Worm (Caenorhabditis elegans): ENCODE results near the gene C52E4.7.

The C52E4.7 gene

DNA sequence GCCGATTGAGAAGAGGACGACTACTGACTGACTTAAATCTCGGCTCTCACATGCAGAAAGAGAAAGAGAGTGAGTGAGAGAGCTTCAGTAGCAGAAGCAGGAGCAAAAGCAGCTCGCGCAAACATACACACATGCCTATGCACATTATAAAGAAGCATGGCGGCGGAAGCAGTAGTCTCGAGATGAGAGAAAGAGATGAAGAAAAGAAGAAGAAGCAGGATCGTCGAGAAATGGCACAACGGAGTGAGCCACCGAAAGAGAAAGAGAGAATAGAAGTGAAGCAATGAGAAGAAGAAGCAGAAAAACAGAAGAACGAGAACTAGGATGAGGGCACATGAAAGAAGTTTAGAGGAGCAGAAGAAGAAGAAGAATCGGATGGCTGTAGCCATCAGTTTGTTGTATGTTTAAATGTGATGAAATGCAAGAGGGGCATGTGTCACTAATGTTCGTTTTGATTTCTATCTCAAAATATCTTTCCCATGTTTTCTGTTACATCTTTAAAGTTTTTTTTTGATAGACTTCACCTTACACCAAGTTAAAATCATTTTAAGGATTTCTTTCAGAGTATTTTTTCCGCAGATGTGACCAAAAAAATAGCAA, 32.9 kb downstream of the C52E4.7 start (continued):
- no peak for TF ChIP-seq saeg-2 (GFP tag; IDR thresholded peaks at IDR 0.05)
- no peak for TF ChIP-seq R02D3.7 (tag; optimal IDR thresholded peaks at IDR 0.05)
- TF ChIP-seq snpc-4 (tag; optimal IDR thresholded peaks at IDR 0.05), result no peak
- peak; percentile 76 for TF ChIP-seq rbr-2 (tag; optimal IDR thresholded peaks at IDR 0.05)
- TF ChIP-seq hlh-30 (tag; optimal IDR thresholded peaks at IDR 0.05; ENCODE audit: insufficient read depth), result peak; percentile 86
- peak; percentile 3 for TF ChIP-seq dve-1 (tag; optimal IDR thresholded peaks at IDR 0.05; ENCODE audit: insufficient read depth)
- no peak for TF ChIP-seq Y5F2A.4 (GFP tag; optimal IDR thresholded peaks at IDR 0.05)

DNA sequence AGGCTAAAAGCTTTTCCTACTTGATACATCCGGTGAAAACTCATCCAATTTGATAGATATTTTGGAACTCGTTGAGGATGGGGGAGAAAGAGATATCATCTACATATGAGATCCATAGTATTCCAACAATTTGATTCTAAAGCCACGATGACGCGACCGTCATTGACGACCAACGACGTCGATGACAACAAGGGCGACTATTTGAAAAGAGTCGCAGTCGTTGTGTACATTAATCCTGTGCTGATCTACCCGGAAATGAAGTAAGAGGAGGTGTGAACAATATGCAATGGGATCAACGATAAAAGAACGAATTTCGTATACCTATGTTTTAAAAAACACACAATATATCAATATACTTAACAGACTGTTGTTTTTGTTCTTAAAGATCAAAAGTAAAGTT, 34.1 kb downstream of the C52E4.7 start:
- TF ChIP-seq lir-3 (tag; optimal IDR thresholded peaks at IDR 0.05) (no peak), spr-3 (GFP tag; optimal IDR thresholded peaks at IDR 0.05) (no peak), dmd-6 (GFP tag; IDR thresholded peaks at IDR 0.05) (no peak), nhr-76 (tag; optimal IDR thresholded peaks at IDR 0.05) (no peak), snpc-4 (tag; optimal IDR thresholded peaks at IDR 0.05) (no peak), daf-8 (GFP tag; IDR thresholded peaks at IDR 0.05) (no peak), ZK546.5 (tag; optimal IDR thresholded peaks at IDR 0.05) (no peak), T20F7.1 (GFP tag; optimal IDR thresholded peaks at IDR 0.05) (no peak), Y48G9A.11 (GFP tag; IDR thresholded peaks at IDR 0.05) (no peak), ama-1 (optimal IDR thresholded peaks at IDR 0.05) (no peak), nhr-6 (tag; optimal IDR thresholded peaks at IDR 0.05) (no peak), zfp-3 (GFP tag; conservative IDR thresholded peaks at IDR 0.05) (no peak), Y5F2A.4 (GFP tag; optimal IDR thresholded peaks at IDR 0.05) (no peak), pha-4 (GFP tag; IDR thresholded peaks at IDR 0.05) (no peak), pha-4 (tag; optimal IDR thresholded peaks at IDR 0.05) (no peak), ceh-44 (GFP tag; IDR thresholded peaks at IDR 0.05) (no peak), lin-13 (GFP tag; optimal IDR thresholded peaks at IDR 0.05) (no peak), arid-1 (GFP tag; conservative IDR thresholded peaks at IDR 0.05) (no peak), egl-43 (GFP tag; IDR thresholded peaks at IDR 0.05) (no peak), fos-1 (tag; optimal IDR thresholded peaks at IDR 0.05) (no peak), ces-1 (GFP tag; optimal IDR thresholded peaks at IDR 0.05) (no peak)

DNA sequence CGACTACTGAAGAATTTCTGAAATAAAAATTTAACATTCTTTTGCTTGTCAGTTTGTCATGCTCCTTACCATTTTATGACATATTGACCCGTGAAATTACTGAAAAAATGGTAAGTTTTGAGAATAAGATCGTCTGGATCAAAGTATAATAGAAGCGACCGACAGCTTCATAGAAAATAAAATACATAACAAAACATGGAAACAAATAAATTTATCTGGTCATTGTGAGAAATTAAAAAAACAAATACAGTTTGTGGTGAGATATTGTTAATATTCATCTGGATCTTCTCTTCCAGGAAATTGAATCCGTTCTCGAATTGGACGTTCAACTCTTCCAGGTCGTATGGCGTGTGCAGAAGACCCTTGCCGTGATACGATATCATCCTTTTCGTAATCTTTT, 38.0 kb downstream of the C52E4.7 start, which contains the start of gene pkc-1:
Gene pkc-1, minus strand, starts transcription at position 101 of the 400 bp plus-strand sequence.
- TF ChIP-seq mdt-29 (GFP tag; IDR thresholded peaks at IDR 0.05) (no peak), aha-1 (tag) (peak; percentile 52), zag-1 (tag; optimal IDR thresholded peaks at IDR 0.05) (no peak)

DNA sequence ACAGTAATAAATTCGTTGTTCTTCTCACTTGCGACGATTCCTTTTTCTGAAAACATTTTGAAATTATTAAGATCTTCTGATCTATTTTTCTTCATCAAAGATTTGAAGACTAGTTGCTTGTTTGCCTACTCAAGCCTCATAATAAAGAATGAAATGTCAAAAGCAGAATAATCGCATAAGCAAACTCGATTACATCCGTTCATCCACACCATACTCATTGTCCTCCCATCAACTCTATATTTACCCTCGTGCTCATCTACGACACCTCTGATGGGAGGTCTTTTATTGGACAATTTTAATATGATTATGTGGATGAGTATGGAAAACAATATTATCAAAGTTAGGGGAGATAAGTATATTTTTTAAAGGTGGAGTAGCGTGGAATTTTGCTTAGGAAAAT, 39.7 kb downstream of the C52E4.7 start:
- peak; percentile 13 for TF ChIP-seq aha-1 (tag)
- TF ChIP-seq lin-15B (tag; optimal IDR thresholded peaks at IDR 0.05), result no peak

DNA sequence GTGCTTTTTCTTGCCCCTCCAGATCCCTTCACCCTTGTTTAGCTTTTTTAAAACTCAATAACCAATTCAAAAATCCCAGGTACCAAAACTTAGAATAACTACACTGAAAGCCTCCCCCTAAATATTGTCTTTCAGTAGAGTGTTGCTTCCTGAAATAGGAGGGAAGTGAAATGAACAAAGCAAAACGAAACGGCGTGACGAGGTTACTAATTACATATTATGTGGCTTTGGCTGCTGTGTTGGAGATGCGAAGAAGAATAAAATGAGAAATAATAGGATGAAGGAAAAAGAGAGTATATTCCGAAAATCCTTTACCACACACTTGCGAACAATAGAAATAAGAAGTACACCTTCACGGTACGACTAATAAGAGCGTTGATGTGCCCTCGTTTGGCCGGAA, 42.0 kb downstream of the C52E4.7 start:
- TF ChIP-seq hlh-30 (tag; optimal IDR thresholded peaks at IDR 0.05; ENCODE audit: insufficient read depth) (no peak), F44E2.7 (GFP tag; IDR thresholded peaks at IDR 0.05) (no peak), snpc-1.2 (GFP tag; IDR thresholded peaks at IDR 0.05) (no peak), nhr-10 (tag; optimal IDR thresholded peaks at IDR 0.05) (no peak), sdz-12 (GFP tag; optimal IDR thresholded peaks at IDR 0.05) (no peak), hlh-11 (tag; optimal IDR thresholded peaks at IDR 0.05) (no peak), attf-4 (tag; optimal IDR thresholded peaks at IDR 0.05) (no peak), madf-5 (GFP tag; IDR thresholded peaks at IDR 0.05) (no peak), dmd-9 (GFP tag; IDR thresholded peaks at IDR 0.05) (no peak), ceh-28 (tag; optimal IDR thresholded peaks at IDR 0.05) (no peak), zip-11 (GFP tag; IDR thresholded peaks at IDR 0.05) (no peak), snpc-4 (tag; optimal IDR thresholded peaks at IDR 0.05) (no peak), D1046.2 (GFP tag; IDR thresholded peaks at IDR 0.05) (no peak), ama-1 (optimal IDR thresholded peaks at IDR 0.05) (no peak), ZK546.5 (tag; optimal IDR thresholded peaks at IDR 0.05) (no peak), tag-97 (GFP tag; IDR thresholded peaks at IDR 0.05) (no peak), ceh-62 (tag; optimal IDR thresholded peaks at IDR 0.05) (no peak)
